Worm (Caenorhabditis elegans) whole organism, L1 larva: ENCODE results near the gene C26B9.5.

ENCODE experiments used
- alr-1 ChIP-seq: fragments of 200-800 bp; sonication (Bioruptor generic); optimal IDR thresholded peaks from 2 replicates; lab custom pipeline; 2018; ENCODE audit warnings: borderline replicate concordance, mild to moderate bottlenecking, missing genetic modification characterization, missing compliant biosample characterization
- ceh-82 ChIP-seq, 3 experiments: fragments of 150-350 bp in 1 of 3; sonication (generic microtip) in 2 of 3; optimal IDR thresholded peaks; 2 replicates each; lab custom pipeline; 2014 to 2017; ENCODE audit warnings: missing biosample characterization in 3 of 3, missing genetic modification characterization in 3 of 3
- fkh-10 ChIP-seq: sonication (generic microtip); optimal IDR thresholded peaks from 2 replicates; lab custom pipeline; 2017; ENCODE audit warnings: missing biosample characterization, missing genetic modification reagents, missing genetic modification characterization
- fos-1 ChIP-seq: fragments of 150-350 bp; optimal IDR thresholded peaks from 2 replicates; lab custom pipeline; 2014; ENCODE audit warnings: missing biosample characterization, missing genetic modification characterization
- lin-15B ChIP-seq: fragments of 150-350 bp; sonication (generic microtip); optimal IDR thresholded peaks from 3 replicates; lab custom pipeline; 2014; ENCODE audit warnings: missing biosample characterization, missing genetic modification characterization
- lsy-2 ChIP-seq, 2 experiments: fragments of 150-350 bp; optimal IDR thresholded peaks; 2 replicates each; lab custom pipeline; 2014; ENCODE audit warnings: missing biosample characterization in 2 of 2, missing genetic modification characterization in 2 of 2
- mep-1 ChIP-seq: fragments of 150-350 bp; optimal IDR thresholded peaks from 2 replicates; lab custom pipeline; 2014; ENCODE audit warnings: missing biosample characterization, missing genetic modification characterization
- nhr-12 ChIP-seq: sonication (generic microtip); optimal IDR thresholded peaks from 2 replicates; lab custom pipeline; 2017; ENCODE audit warnings: missing biosample characterization, missing genetic modification characterization
- nhr-28 ChIP-seq: fragments of 150-350 bp; optimal IDR thresholded peaks from 2 replicates; lab custom pipeline; 2014; ENCODE audit warnings: missing biosample characterization, missing genetic modification characterization
- nhr-71 ChIP-seq: sonication (generic microtip); optimal IDR thresholded peaks from 2 replicates; lab custom pipeline; 2016; ENCODE audit warnings: mild to moderate bottlenecking, missing genetic modification characterization, moderate library complexity, missing compliant biosample characterization
- nhr-90 ChIP-seq: sonication (generic microtip); optimal IDR thresholded peaks from 2 replicates; lab custom pipeline; 2016; ENCODE audit warnings: mild to moderate bottlenecking, missing genetic modification characterization, missing compliant biosample characterization; ENCODE audit not compliant: poor library complexity
- pag-3 ChIP-seq: sonication (generic microtip); optimal IDR thresholded peaks from 2 replicates; lab custom pipeline; 2017; ENCODE audit warnings: missing genetic modification characterization, mild to moderate bottlenecking, missing compliant biosample characterization, antibody characterized with exemption, borderline replicate concordance; ENCODE audit not compliant: insufficient read depth
- pqm-1 ChIP-seq: sonication (generic microtip); optimal IDR thresholded peaks from 3 replicates; lab custom pipeline; 2017; ENCODE audit warnings: missing biosample characterization, missing genetic modification characterization
- unc-86 ChIP-seq: sonication (generic microtip); optimal IDR thresholded peaks from 2 replicates; lab custom pipeline; 2016; ENCODE audit warnings: missing genetic modification characterization, missing compliant biosample characterization

DNA sequence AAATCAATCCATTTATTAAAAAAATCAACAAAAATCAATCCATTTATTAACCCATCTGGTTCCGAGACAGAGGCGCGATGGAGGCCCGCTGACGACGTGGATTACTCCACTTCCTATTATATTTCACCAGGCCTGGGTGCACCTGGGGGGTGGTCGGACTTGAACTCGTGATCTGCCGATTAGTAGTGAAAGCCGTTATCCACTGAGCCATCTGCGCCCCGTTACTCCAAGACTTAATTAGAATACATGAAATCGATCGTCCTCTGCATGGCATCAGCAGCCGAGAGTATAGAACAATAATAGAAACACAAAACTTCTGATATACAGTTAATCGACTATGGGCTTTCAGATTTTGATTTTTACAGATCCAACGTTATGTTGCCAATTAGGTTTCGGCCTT, 19.7 kb upstream of the C26B9.5 start:
- TF ChIP-seq unc-86 (tag; lab: Kevin White, UChicago), result no peak
- TF ChIP-seq fkh-10 (GFP tag; lab: Kevin White, UChicago), result no peak
- TF ChIP-seq nhr-71 (tag; lab: Kevin White, UChicago), result no peak
- no peak for TF ChIP-seq alr-1
- TF ChIP-seq nhr-28 (tag; lab: Kevin White, UChicago), result no peak
- TF ChIP-seq ceh-82 (tag; optimal IDR thresholded peaks at IDR 0.05; lab: Kevin White, UChicago), result no peak
- no peak for TF ChIP-seq fos-1 (tag; lab: Kevin White, UChicago)
- TF ChIP-seq nhr-90 (tag; lab: Kevin White, UChicago), result no peak
- TF ChIP-seq mep-1 (tag; lab: Kevin White, UChicago), result no peak
- TF ChIP-seq lsy-2 (tag; optimal IDR thresholded peaks at IDR 0.05; lab: Kevin White, UChicago), result no peak
- TF ChIP-seq pqm-1 (tag; lab: Kevin White, UChicago), result no peak
- no peak for TF ChIP-seq pag-3
- TF ChIP-seq nhr-12, result no peak
- TF ChIP-seq lin-15B (tag; lab: Kevin White, UChicago), result no peak
